Fruit fly (Drosophila melanogaster): ENCODE measurements around the gene CG13983.

CG13983 gene

DNA sequence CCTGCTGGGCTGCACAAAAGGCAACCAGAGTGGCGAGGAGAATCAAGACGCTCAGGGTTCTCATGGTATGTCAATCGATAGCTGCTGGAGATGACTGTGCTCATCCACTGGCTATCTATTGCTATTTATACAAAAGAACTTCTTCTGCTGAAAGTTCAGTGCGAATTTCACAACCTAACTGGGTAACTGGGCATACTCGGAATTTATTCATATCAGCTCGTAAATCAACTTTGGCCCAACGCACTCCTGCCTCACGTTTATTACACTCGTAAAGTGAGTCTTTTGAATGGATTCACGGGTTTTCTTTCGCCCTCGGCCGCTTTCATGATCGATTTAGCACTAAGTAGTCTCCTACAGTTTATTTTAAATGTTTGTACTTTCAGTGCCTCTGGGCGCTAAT lies at the start of gene CG13983:
Gene CG13983 (minus strand): TSS at position 101 of the 400 bp plus-strand sequence.
- no peak for TF ChIP-seq CG32264 (GFP tag; optimal IDR thresholded peaks at IDR 0.05)
- TF ChIP-seq woc (GFP tag; optimal IDR thresholded peaks at IDR 0.05): no peak
- no peak for TF ChIP-seq Hnf4 (GFP tag; optimal IDR thresholded peaks at IDR 0.05)
- TF ChIP-seq Jra (GFP tag; optimal IDR thresholded peaks at IDR 0.05): no peak
- no peak for TF ChIP-seq Sp1 (GFP tag; optimal IDR thresholded peaks at IDR 0.05)
- TF ChIP-seq Rel (GFP tag; optimal IDR thresholded peaks at IDR 0.05): no peak
- no peak for TF ChIP-seq Rel (tag; optimal IDR thresholded peaks at IDR 0.05)
- no peak for TF ChIP-seq GATAd (GFP tag; optimal IDR thresholded peaks at IDR 0.05)
- no peak for TF ChIP-seq tai (GFP tag; optimal IDR thresholded peaks at IDR 0.05)
- no peak for TF ChIP-seq sage (GFP tag; optimal IDR thresholded peaks at IDR 0.05)

DNA sequence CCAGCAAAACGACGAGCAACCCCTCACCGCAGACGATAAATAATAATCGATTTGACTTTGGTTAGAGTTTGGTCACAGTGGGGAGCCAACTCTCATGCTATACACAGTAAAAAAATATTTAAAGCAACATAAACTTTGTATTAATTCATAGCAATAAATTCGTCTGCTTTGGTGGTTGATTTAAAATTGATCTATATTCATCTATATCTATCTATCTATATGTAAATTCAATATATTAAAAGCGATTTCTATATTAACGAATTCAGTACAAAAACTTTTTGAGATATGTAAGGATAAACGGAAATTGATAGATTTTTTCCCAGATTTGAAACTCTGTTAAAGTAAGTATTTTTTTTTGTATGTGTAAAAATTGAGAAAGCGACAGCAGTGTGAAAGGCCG lies 45.6 kb upstream of the CG13983 start:
- TF ChIP-seq lola (GFP tag; optimal IDR thresholded peaks at IDR 0.05) (no peak), fru (GFP tag; optimal IDR thresholded peaks at IDR 0.05) (no peak), rgr (GFP tag; optimal IDR thresholded peaks at IDR 0.05) (no peak), Dfd (GFP tag; optimal IDR thresholded peaks at IDR 0.05) (no peak), Sp1 (GFP tag; optimal IDR thresholded peaks at IDR 0.05) (no peak), Vsx2 (GFP tag; optimal IDR thresholded peaks at IDR 0.05; ENCODE audit: partially characterized antibody) (no peak), CG9705 (GFP tag; optimal IDR thresholded peaks at IDR 0.05) (no peak), tai (GFP tag; optimal IDR thresholded peaks at IDR 0.05) (no peak), Myc (optimal IDR thresholded peaks at IDR 0.05) (no peak), CrebA (GFP tag; optimal IDR thresholded peaks at IDR 0.05; ENCODE audit: borderline replicate concordance) (no peak)

DNA sequence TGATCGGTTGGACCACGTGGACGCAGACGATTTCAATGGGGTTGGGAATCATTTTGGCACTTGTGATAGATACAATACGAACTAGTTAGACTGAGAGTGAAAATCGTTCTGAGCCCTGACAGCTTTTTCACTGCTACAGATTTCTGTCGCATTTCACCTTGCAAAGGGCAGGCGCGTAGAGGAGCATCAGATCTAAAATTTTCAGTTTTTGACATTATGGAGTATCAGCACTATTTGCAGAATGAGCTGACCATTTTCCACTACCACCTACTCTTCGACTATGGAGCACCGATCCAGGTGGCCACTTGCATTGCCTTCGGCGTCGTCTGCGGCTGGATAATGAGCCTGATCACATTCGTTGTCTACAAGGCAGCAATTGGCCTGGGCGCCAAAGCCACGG lies 44.4 kb upstream of the CG13983 start, which contains the start of the genes CG43922 and CG13984:
Gene CG43922 (minus strand): TSS at position 101 of the 400 bp plus-strand sequence.
Gene CG13984 (plus strand): TSS at position 169 of the 400 bp plus-strand sequence.
- TF ChIP-seq Dfd (GFP tag; optimal IDR thresholded peaks at IDR 0.05) (no peak), GATAd (GFP tag; optimal IDR thresholded peaks at IDR 0.05) (no peak), dsf (GFP tag; optimal IDR thresholded peaks at IDR 0.05; ENCODE audit: borderline replicate concordance) (no peak), OdsH (GFP tag; optimal IDR thresholded peaks at IDR 0.05) (no peak), rgr (GFP tag; optimal IDR thresholded peaks at IDR 0.05) (no peak), usp (GFP tag; optimal IDR thresholded peaks at IDR 0.05) (no peak), CrebA (GFP tag; optimal IDR thresholded peaks at IDR 0.05; ENCODE audit: borderline replicate concordance) (no peak)

DNA sequence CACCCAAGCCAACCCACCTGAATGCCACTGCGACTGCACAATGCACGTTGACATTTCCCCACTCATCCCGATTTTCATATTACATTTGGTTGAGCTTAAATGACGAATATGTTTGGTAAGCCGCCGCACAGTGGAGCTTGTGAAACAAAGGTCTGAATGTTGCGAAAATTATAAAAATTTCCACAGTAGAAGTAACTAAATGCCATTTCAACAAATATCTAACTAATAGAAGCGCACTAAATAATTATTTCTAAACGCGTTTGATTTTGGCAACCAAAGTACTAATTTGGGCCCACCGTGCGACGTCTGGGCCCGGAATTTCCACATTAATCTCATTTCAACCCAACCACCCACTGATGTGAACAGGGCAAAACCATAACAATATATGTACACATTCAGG lies 42.6 kb upstream of the CG13983 start:
- TF ChIP-seq fru (GFP tag; optimal IDR thresholded peaks at IDR 0.05): peak; percentile 51
- TF ChIP-seq h (GFP tag; optimal IDR thresholded peaks at IDR 0.05): peak; percentile 41
- peak; percentile 32 for TF ChIP-seq Sp1 (GFP tag; optimal IDR thresholded peaks at IDR 0.05)
- TF ChIP-seq woc (GFP tag; optimal IDR thresholded peaks at IDR 0.05): no peak
- peak; percentile 34 for TF ChIP-seq rgr (GFP tag; optimal IDR thresholded peaks at IDR 0.05)
- peak in 1 of 2 experiments; percentile 39 for TF ChIP-seq foxo (GFP tag; optimal IDR thresholded peaks at IDR 0.05)
- peak; percentile 1 for TF ChIP-seq OdsH (GFP tag; optimal IDR thresholded peaks at IDR 0.05)
- peak; percentile 21 for TF ChIP-seq ey (GFP tag; optimal IDR thresholded peaks at IDR 0.05)
- peak; percentile 34 for TF ChIP-seq br (GFP tag; optimal IDR thresholded peaks at IDR 0.05)
- peak; percentile 35 for TF ChIP-seq HLH106 (tag; optimal IDR thresholded peaks at IDR 0.05)
- TF ChIP-seq Mio (GFP tag; optimal IDR thresholded peaks at IDR 0.05): no peak

DNA sequence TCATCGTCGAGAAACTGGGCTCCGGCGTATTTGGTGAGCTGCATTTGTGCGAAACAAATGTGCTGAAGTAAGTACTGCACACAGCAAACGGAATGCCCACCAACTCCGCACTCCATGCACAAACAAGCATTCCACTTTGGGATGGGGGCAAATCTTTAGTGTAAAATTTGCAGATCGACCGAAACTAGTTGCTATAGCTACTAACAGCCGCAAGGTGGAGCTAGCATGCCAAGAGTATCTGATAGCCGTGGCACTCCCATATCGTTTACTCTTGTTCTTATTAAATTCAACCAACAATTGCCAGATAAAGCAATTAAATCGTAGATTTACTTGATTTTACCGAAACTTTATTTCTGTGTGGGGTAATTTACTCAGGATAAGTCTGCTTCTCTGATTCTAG lies 37.3 kb upstream of the CG13983 start:
- TF ChIP-seq dsf (GFP tag; optimal IDR thresholded peaks at IDR 0.05; ENCODE audit: borderline replicate concordance): no peak
- TF ChIP-seq Abd-B (GFP tag; optimal IDR thresholded peaks at IDR 0.05): no peak
- no peak for TF ChIP-seq tai (GFP tag; optimal IDR thresholded peaks at IDR 0.05)
- no peak for TF ChIP-seq lola (GFP tag; optimal IDR thresholded peaks at IDR 0.05)
- no peak for TF ChIP-seq CrebA (GFP tag; optimal IDR thresholded peaks at IDR 0.05; ENCODE audit: borderline replicate concordance)
- TF ChIP-seq Mio (GFP tag; optimal IDR thresholded peaks at IDR 0.05): no peak
- no peak for TF ChIP-seq Hr83 (GFP tag; optimal IDR thresholded peaks at IDR 0.05; ENCODE audit: poor library complexity, severe bottlenecking)
- TF ChIP-seq Dfd (GFP tag; optimal IDR thresholded peaks at IDR 0.05): no peak
- TF ChIP-seq foxo (GFP tag; optimal IDR thresholded peaks at IDR 0.05): no peak
- no peak for TF ChIP-seq h (GFP tag; optimal IDR thresholded peaks at IDR 0.05)
- TF ChIP-seq Dif (GFP tag; optimal IDR thresholded peaks at IDR 0.05; ENCODE audit: partially characterized antibody): no peak
- TF ChIP-seq OdsH (GFP tag; optimal IDR thresholded peaks at IDR 0.05): no peak

DNA sequence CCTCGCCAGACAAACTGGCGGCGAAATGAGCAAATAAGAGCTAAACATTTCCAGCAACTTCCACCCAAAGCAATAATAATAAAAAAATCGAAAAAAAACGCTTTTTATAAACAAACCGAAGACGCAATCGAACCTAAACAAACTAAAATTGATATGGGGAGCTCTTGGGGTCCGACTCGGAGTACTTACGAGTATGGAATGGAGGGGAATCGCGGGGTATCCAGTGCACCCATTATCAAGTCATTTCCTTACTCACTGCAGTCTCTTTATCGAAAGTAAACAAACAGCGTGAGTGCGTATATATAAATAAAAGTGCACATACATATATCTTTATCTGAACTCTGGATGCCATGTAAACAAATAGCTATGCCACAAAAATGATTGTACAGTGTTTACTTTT lies 27.3 kb upstream of the CG13983 start:
- TF ChIP-seq foxo (GFP tag; optimal IDR thresholded peaks at IDR 0.05) (no peak), rgr (GFP tag; optimal IDR thresholded peaks at IDR 0.05) (peak; percentile 4), h (GFP tag; optimal IDR thresholded peaks at IDR 0.05) (peak; percentile 12)

Measured in whole organism, wandering third instar larva.